Worm (Caenorhabditis elegans) whole organism, young adult: ENCODE measurements around the gene acy-3.

Experiments used
- B0019.2 ChIP-seq: fragments of 200-800 bp; sonication (Bioruptor generic); conservative IDR thresholded peaks from 2 replicates; pipeline ENCODE4 v1.3.6; 2022; ENCODE audit warnings: missing genetic modification reagents, missing genetic modification characterization, missing compliant biosample characterization
- B0261.1 ChIP-seq: sonication (generic microtip); optimal IDR thresholded peaks from 2 replicates; lab custom pipeline; 2016; ENCODE audit warnings: mild to moderate bottlenecking, missing genetic modification characterization, moderate library complexity, missing compliant biosample characterization
- C06A6.2 ChIP-seq: fragments of 200-800 bp; sonication (Bioruptor generic); conservative IDR thresholded peaks from 2 replicates; pipeline ENCODE4 v1.3.6; 2022; ENCODE audit warnings: missing genetic modification characterization, missing compliant biosample characterization
- C17E4.6 ChIP-seq: fragments of 200-800 bp; sonication (Bioruptor generic); IDR thresholded peaks from 2 replicates; pipeline ENCODE4 v1.3.6; 2022; ENCODE audit warnings: missing genetic modification reagents, missing genetic modification characterization, missing compliant biosample characterization
- D2030.7 ChIP-seq: fragments of 200-800 bp; sonication (Bioruptor generic); IDR thresholded peaks from 2 replicates; pipeline ENCODE4 v1.3.6; 2022; ENCODE audit warnings: missing genetic modification reagents, missing genetic modification characterization, missing compliant biosample characterization
- F55B11.4 ChIP-seq: sonication (generic microtip); optimal IDR thresholded peaks from 2 replicates; lab custom pipeline; 2016; ENCODE audit warnings: missing compliant biosample characterization, missing genetic modification characterization, borderline replicate concordance; ENCODE audit not compliant: insufficient read depth
- F57A8.1 ChIP-seq: fragments of 200-800 bp; sonication (Bioruptor generic); optimal IDR thresholded peaks from 2 replicates; lab custom pipeline; 2018; ENCODE audit warnings: mild to moderate bottlenecking, missing genetic modification characterization, moderate library complexity, missing compliant biosample characterization
- K11D2.4 ChIP-seq: fragments of 200-800 bp; sonication (Bioruptor generic); IDR thresholded peaks from 2 replicates; pipeline ENCODE4 v1.3.6; 2022; ENCODE audit warnings: missing genetic modification reagents, missing genetic modification characterization, missing compliant biosample characterization
- Y53G8AR.9 ChIP-seq: fragments of 200-800 bp; sonication (Bioruptor generic); conservative IDR thresholded peaks from 2 replicates; pipeline ENCODE4 v1.3.6; 2022; ENCODE audit warnings: missing genetic modification reagents, missing genetic modification characterization, missing compliant biosample characterization
- Y56A3A.18 ChIP-seq: fragments of 200-800 bp; sonication (Bioruptor generic); IDR thresholded peaks from 2 replicates; pipeline ENCODE4 v1.3.6; 2022; ENCODE audit warnings: missing genetic modification reagents, missing genetic modification characterization, missing compliant biosample characterization
- Y95B8A.8 ChIP-seq: fragments of 200-800 bp; sonication (Bioruptor generic); IDR thresholded peaks from 2 replicates; pipeline ENCODE4 v1.3.6; 2022; ENCODE audit warnings: missing genetic modification reagents, missing genetic modification characterization, missing compliant biosample characterization
- akir-1 ChIP-seq: fragments of 200-800 bp; sonication (Bioruptor generic); optimal IDR thresholded peaks from 2 replicates; lab custom pipeline; 2018; ENCODE audit warnings: mild to moderate bottlenecking, missing genetic modification characterization, moderate library complexity, missing compliant biosample characterization
- ama-1 ChIP-seq, 3 experiments: fragments of 150-350 bp in 1 of 3; sonication (generic microtip) in 2 of 3; optimal IDR thresholded peaks; 2 replicates each; lab custom pipeline; 2014 to 2018; ENCODE audit warnings: missing biosample characterization in 2 of 3, missing genetic modification characterization in 2 of 3, missing genetic modification reagents in 2 of 3
- atf-7 ChIP-seq: sonication (generic microtip); optimal IDR thresholded peaks from 2 replicates; lab custom pipeline; 2017; ENCODE audit warnings: mild to moderate bottlenecking, missing genetic modification characterization, missing compliant biosample characterization
- ccch-3 ChIP-seq: fragments of 200-800 bp; sonication (Bioruptor generic); optimal IDR thresholded peaks from 2 replicates; lab custom pipeline; 2018; ENCODE audit warnings: mild to moderate bottlenecking, missing genetic modification characterization, missing compliant biosample characterization
- cebp-1 ChIP-seq, 2 experiments: fragments of 200-800 bp in 1 of 2; sonication (Bioruptor generic) in 1 of 2; sonication (generic microtip) in 1 of 2; IDR thresholded peaks in 1 of 2; optimal IDR thresholded peaks in 1 of 2; 2 replicates each; pipeline versions ENCODE4 v1.3.6 to Lab custom; 2017 to 2022; ENCODE audit warnings: missing compliant biosample characterization in 2 of 2, missing genetic modification characterization in 2 of 2, mild to moderate bottlenecking in 1 of 2, missing genetic modification reagents in 1 of 2, moderate library complexity in 1 of 2
- cebp-2 ChIP-seq: fragments of 200-800 bp; sonication (Bioruptor generic); IDR thresholded peaks from 2 replicates; pipeline ENCODE4 v1.3.6; 2022; ENCODE audit warnings: missing genetic modification characterization, missing compliant biosample characterization
- ceh-100 ChIP-seq: fragments of 200-800 bp; sonication (Bioruptor generic); IDR thresholded peaks from 2 replicates; pipeline ENCODE4 v1.3.6; 2022; ENCODE audit warnings: missing genetic modification reagents, missing genetic modification characterization, missing compliant biosample characterization
- chd-7 ChIP-seq: sonication (generic microtip); optimal IDR thresholded peaks from 2 replicates; lab custom pipeline; 2016; ENCODE audit warnings: mild to moderate bottlenecking, missing genetic modification characterization, moderate library complexity, missing compliant biosample characterization
- efl-1 ChIP-seq: fragments of 150-350 bp; optimal IDR thresholded peaks from 2 replicates; lab custom pipeline; 2014; ENCODE audit warnings: missing biosample characterization, missing genetic modification reagents, missing genetic modification characterization
- ekl-4 ChIP-seq: fragments of 200-800 bp; sonication (Bioruptor generic); IDR thresholded peaks from 2 replicates; pipeline ENCODE4 v1.3.6; 2022; ENCODE audit warnings: missing genetic modification reagents, missing genetic modification characterization, missing compliant biosample characterization
- him-1 ChIP-seq: sonication (generic microtip); optimal IDR thresholded peaks from 2 replicates; lab custom pipeline; 2016; ENCODE audit warnings: missing genotype, missing genetic modification reagents, missing genetic modification characterization, missing compliant biosample characterization
- lag-1 ChIP-seq: fragments of 200-800 bp; sonication (Bioruptor generic); IDR thresholded peaks from 2 replicates; pipeline ENCODE4 v1.3.6; 2022; ENCODE audit warnings: missing genetic modification reagents, missing genetic modification characterization, missing compliant biosample characterization
- lin-35 ChIP-seq, 3 experiments: fragments of 150-350 bp in 2 of 3; sonication (generic microtip) in 1 of 3; optimal IDR thresholded peaks; 2 replicates each; lab custom pipeline; 2014 to 2018; ENCODE audit warnings: missing biosample characterization in 3 of 3, missing genetic modification characterization in 3 of 3, missing genetic modification reagents in 3 of 3
- lin-40 ChIP-seq: sonication (generic microtip); optimal IDR thresholded peaks from 2 replicates; lab custom pipeline; 2016; ENCODE audit warnings: missing genetic modification characterization, mild to moderate bottlenecking, missing compliant biosample characterization, missing genotype, missing genetic modification reagents
- madf-6 ChIP-seq: fragments of 200-800 bp; sonication (Bioruptor generic); IDR thresholded peaks from 2 replicates; pipeline ENCODE4 v1.3.6; 2022; ENCODE audit warnings: missing genetic modification reagents, missing genetic modification characterization, missing compliant biosample characterization
- madf-8 ChIP-seq: fragments of 200-800 bp; sonication (Bioruptor generic); conservative IDR thresholded peaks from 2 replicates; pipeline ENCODE4 v1.3.6; 2022; ENCODE audit warnings: missing genetic modification reagents, missing genetic modification characterization, missing compliant biosample characterization
- mes-4 ChIP-seq: sonication (generic microtip); optimal IDR thresholded peaks from 2 replicates; lab custom pipeline; 2016; ENCODE audit warnings: missing genotype, missing genetic modification characterization, missing compliant biosample characterization
- nfyb-1 ChIP-seq: fragments of 200-800 bp; sonication (Bioruptor generic); IDR thresholded peaks from 2 replicates; pipeline ENCODE4 v1.3.6; 2022; ENCODE audit warnings: missing genetic modification reagents, missing genetic modification characterization, missing compliant biosample characterization
- nhr-80 ChIP-seq: sonication (generic microtip); optimal IDR thresholded peaks from 2 replicates; lab custom pipeline; 2016; ENCODE audit warnings: missing genetic modification characterization, missing compliant biosample characterization
- rec-8 ChIP-seq, 2 experiments: sonication (generic microtip); optimal IDR thresholded peaks; 2 replicates each; lab custom pipeline; 2016; ENCODE audit warnings: mild to moderate bottlenecking in 2 of 2, missing genetic modification characterization in 2 of 2, missing genetic modification reagents in 2 of 2, missing genotype in 2 of 2, missing biosample characterization in 1 of 2, missing compliant biosample characterization in 1 of 2, moderate library complexity in 1 of 2
- repo-1 ChIP-seq: sonication (generic microtip); optimal IDR thresholded peaks from 2 replicates; lab custom pipeline; 2017; ENCODE audit warnings: mild to moderate bottlenecking, missing genetic modification characterization, missing compliant biosample characterization
- rpc-1 ChIP-seq, 2 experiments: fragments of 150-350 bp in 1 of 2; sonication (generic microtip) in 1 of 2; optimal IDR thresholded peaks; 2 replicates each; lab custom pipeline; 2014 to 2018; ENCODE audit warnings: missing biosample characterization in 1 of 2, missing genetic modification characterization in 1 of 2, missing genetic modification reagents in 1 of 2, missing genotype in 1 of 2
- sdz-38 ChIP-seq: sonication (generic microtip); optimal IDR thresholded peaks from 2 replicates; lab custom pipeline; 2016; ENCODE audit warnings: missing genotype, missing genetic modification characterization, missing compliant biosample characterization
- unc-130 ChIP-seq: sonication (generic microtip); optimal IDR thresholded peaks from 2 replicates; lab custom pipeline; 2016; ENCODE audit warnings: missing genetic modification reagents, missing genetic modification characterization, missing compliant biosample characterization
- xnd-1 ChIP-seq: sonication (generic microtip); optimal IDR thresholded peaks from 2 replicates; lab custom pipeline; 2016; ENCODE audit warnings: missing genotype, missing genetic modification reagents, missing genetic modification characterization, missing compliant biosample characterization
- zfh-2 ChIP-seq: fragments of 200-800 bp; sonication (Bioruptor generic); conservative IDR thresholded peaks from 2 replicates; pipeline ENCODE4 v1.3.6; 2022; ENCODE audit warnings: missing genetic modification reagents, missing genetic modification characterization, missing compliant biosample characterization
- ztf-22 ChIP-seq: fragments of 200-800 bp; sonication (Bioruptor generic); optimal IDR thresholded peaks from 2 replicates; lab custom pipeline; 2018; ENCODE audit warnings: mild to moderate bottlenecking, missing genetic modification characterization, moderate library complexity, missing compliant biosample characterization
- ztf-3 ChIP-seq: fragments of 200-800 bp; sonication (Bioruptor generic); optimal IDR thresholded peaks from 2 replicates; lab custom pipeline; 2018; ENCODE audit warnings: mild to moderate bottlenecking, missing genetic modification characterization, missing compliant biosample characterization

Gene acy-3

ce11 chrIII:3789688-3790371 lies 3.6 kb upstream of the acy-3 start:
- TF ChIP-seq sdz-38 (tag; lab: Kevin White, UChicago): no peak
- TF ChIP-seq xnd-1 (tag; lab: Kevin White, UChicago): no peak
- TF ChIP-seq ekl-4 (GFP tag; lab: Robert Waterston, UW): peak; percentile 47; the same call in 1 of the 2 replicates
- TF ChIP-seq chd-7 (tag; lab: Kevin White, UChicago): peak; percentile 40
- no peak for TF ChIP-seq lin-40 (tag; lab: Kevin White, UChicago)
- no peak for TF ChIP-seq Y95B8A.8 (GFP tag; lab: Robert Waterston, UW)
- peak; percentile 56 for TF ChIP-seq him-1 (tag; lab: Kevin White, UChicago)
- TF ChIP-seq lag-1: no peak
- peak; percentile 34 for TF ChIP-seq atf-7 (tag; lab: Kevin White, UChicago)
- peak in 1 of 3 experiments; percentile 29 for TF ChIP-seq lin-35 (GFP tag; optimal IDR thresholded peaks at IDR 0.05; lab: Kevin White, UChicago)
- 0 out of 2 replicates have a peak, but pooled peaks have one; percentile 46 for TF ChIP-seq nfyb-1
- TF ChIP-seq B0019.2: no peak
- no peak for TF ChIP-seq cebp-1 (GFP tag; IDR thresholded peaks at IDR 0.05; lab: Robert Waterston, UW)
- TF ChIP-seq cebp-1 (tag; optimal IDR thresholded peaks at IDR 0.05; lab: Kevin White, UChicago): peak; percentile 34
- 0 out of 2 replicates have a peak, but pooled peaks have one; percentile 60 for TF ChIP-seq cebp-2 (GFP tag; lab: Robert Waterston, UW)
- TF ChIP-seq Y53G8AR.9: peak; percentile 21; the same call in 1 of the 2 replicates
- 0 out of 2 replicates have a peak, but pooled peaks have one; percentile 32 for TF ChIP-seq K11D2.4 (GFP tag; lab: Robert Waterston, UW)
- no peak for TF ChIP-seq ztf-3
- peak; percentile 8; the same call in 1 of the 2 replicates for TF ChIP-seq madf-6
- TF ChIP-seq, all 124 proteins: peak for 11

ce11 chrIII:3785094-3785493 lies 1.2 kb downstream of the acy-3 start:
- TF ChIP-seq ceh-100 (GFP tag; lab: Robert Waterston, UW) (no peak), rpc-1 (optimal IDR thresholded peaks at IDR 0.05; lab: Kevin White, UChicago) (no peak), rpc-1 (tag; optimal IDR thresholded peaks at IDR 0.05; lab: Kevin White, UChicago) (no peak), D2030.7 (no peak), repo-1 (no peak), Y53G8AR.9 (no peak), nhr-80 (peak; percentile 44), rec-8 (tag; optimal IDR thresholded peaks at IDR 0.05; lab: Kevin White, UChicago) (no peak), B0261.1 (no peak), ccch-3 (GFP tag; lab: Kevin White, UChicago) (no peak)

ce11 chrIII:3783914-3784313 lies 2.4 kb downstream of the acy-3 start:
- TF ChIP-seq C06A6.2 (GFP tag; lab: Robert Waterston, UW) (no peak), zfh-2 (GFP tag; lab: Robert Waterston, UW) (no peak), ama-1 (optimal IDR thresholded peaks at IDR 0.05; lab: Kevin White, UChicago) (no peak), ama-1 (GFP tag; optimal IDR thresholded peaks at IDR 0.05; lab: Kevin White, UChicago) (no peak), F55B11.4 (tag; lab: Kevin White, UChicago) (no peak), repo-1 (no peak), madf-6 (no peak), madf-8 (GFP tag; lab: Robert Waterston, UW) (no peak), unc-130 (no peak), ztf-3 (no peak), ztf-22 (GFP tag; lab: Kevin White, UChicago) (no peak), mes-4 (tag; lab: Kevin White, UChicago) (no peak), Y56A3A.18 (GFP tag; lab: Robert Waterston, UW) (no peak), akir-1 (no peak), efl-1 (no peak), C17E4.6 (no peak), F57A8.1 (no peak)
